6 worm cellular contexts compared by ENCODE assay signal in the genomic region with DNA sequence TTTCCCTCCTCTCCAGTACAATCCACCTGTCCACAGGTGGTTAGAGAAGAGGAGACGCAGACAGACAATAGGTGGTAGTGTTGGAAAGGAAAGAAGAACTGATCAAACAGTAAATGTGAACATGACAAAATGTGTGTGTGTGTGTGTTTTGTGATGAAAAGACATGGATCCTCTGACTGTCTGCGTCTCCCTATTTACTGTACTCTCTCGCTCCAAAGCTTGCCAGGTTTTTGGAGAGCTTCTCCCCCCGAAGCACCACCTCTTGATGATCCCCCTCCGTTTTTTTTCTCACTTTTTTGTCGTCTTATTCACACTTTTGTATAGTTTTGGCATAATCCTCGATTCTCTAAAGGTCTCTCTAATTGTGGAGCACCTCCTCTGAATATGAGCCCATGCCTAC.
TF ChIP-seq lines count a peak whose summit lies in the region.

No protein-coding gene starts in this region.

TF ChIP-seq in whole organism, L1 larva, 84 proteins besides CTCF, POLR2A, EP300 and RAD21:
- no peak for TF ChIP-seq efl-1 (optimal IDR thresholded peaks at IDR 0.05; lab: Kevin White, UChicago)
- no peak for TF ChIP-seq efl-1 (GFP tag; optimal IDR thresholded peaks at IDR 0.05 in 1 of 2; lab: Kevin White, UChicago)
- TF ChIP-seq mef-2 (tag; optimal IDR thresholded peaks at IDR 0.05; lab: Kevin White, UChicago) = no peak
- TF ChIP-seq lsy-2 (tag; optimal IDR thresholded peaks at IDR 0.05; lab: Kevin White, UChicago) = no peak
- TF ChIP-seq tbx-2 (tag; optimal IDR thresholded peaks at IDR 0.05; lab: Kevin White, UChicago) = peak; percentile 0
- no peak for TF ChIP-seq pqm-1 (tag; optimal IDR thresholded peaks at IDR 0.05; lab: Kevin White, UChicago)
- TF ChIP-seq ceh-63 (GFP tag; optimal IDR thresholded peaks at IDR 0.05; lab: Kevin White, UChicago) = no peak
- TF ChIP-seq blmp-1 (tag; optimal IDR thresholded peaks at IDR 0.05; lab: Kevin White, UChicago) = peak; percentile 13
- peak; percentile 20 for TF ChIP-seq lin-14 (GFP tag; optimal IDR thresholded peaks at IDR 0.05; lab: Kevin White, UChicago)
- TF ChIP-seq nhr-77 (tag; optimal IDR thresholded peaks at IDR 0.05; lab: Kevin White, UChicago) = no peak
- peak; percentile 10 for TF ChIP-seq snu-23 (GFP tag; optimal IDR thresholded peaks at IDR 0.05; lab: Kevin White, UChicago)

TF ChIP-seq in whole organism, L2 larva, 48 proteins besides CTCF, POLR2A, EP300 and RAD21:
- TF ChIP-seq F13H6.1 (tag; optimal IDR thresholded peaks at IDR 0.05; lab: Kevin White, UChicago) (peak; percentile 50), aly-2 (tag; optimal IDR thresholded peaks at IDR 0.05; lab: Kevin White, UChicago) (no peak), zag-1 (tag; optimal IDR thresholded peaks at IDR 0.05; lab: Kevin White, UChicago) (no peak), nhr-237 (tag; optimal IDR thresholded peaks at IDR 0.05; lab: Kevin White, UChicago) (no peak), sma-9 (GFP tag; optimal IDR thresholded peaks at IDR 0.05; lab: Kevin White, UChicago) (peak; percentile 15), sma-9 (tag; optimal IDR thresholded peaks at IDR 0.05; lab: Kevin White, UChicago) (no peak)

TF ChIP-seq in whole organism, L3 larva, 47 proteins besides CTCF, POLR2A, EP300 and RAD21:
- TF ChIP-seq unc-62 (GFP tag; optimal IDR thresholded peaks at IDR 0.05; lab: Kevin White, UChicago) (no peak), pha-4 (tag; optimal IDR thresholded peaks at IDR 0.05; lab: Kevin White, UChicago) (peak; percentile 41)

TF ChIP-seq in whole organism, L4 larva, 104 proteins besides CTCF, POLR2A, EP300 and RAD21:
- TF ChIP-seq nhr-28 (tag; optimal IDR thresholded peaks at IDR 0.05; lab: Kevin White, UChicago) = peak; percentile 8
- TF ChIP-seq spr-1 (tag; optimal IDR thresholded peaks at IDR 0.05; lab: Kevin White, UChicago) = no peak
- no peak for TF ChIP-seq pha-4 (GFP tag; IDR thresholded peaks at IDR 0.05; lab: Robert Waterston, UW)
- TF ChIP-seq pha-4 (tag; optimal IDR thresholded peaks at IDR 0.05; lab: Kevin White, UChicago) = peak; percentile 33
- TF ChIP-seq hif-1 (tag; optimal IDR thresholded peaks at IDR 0.05; lab: Kevin White, UChicago) = no peak
- TF ChIP-seq hmg-1.1 (GFP tag; IDR thresholded peaks at IDR 0.05; lab: Robert Waterston, UW) = 0 out of 2 replicates have a peak, but pooled peaks have one; percentile 17
- no peak for TF ChIP-seq lin-38 (GFP tag; IDR thresholded peaks at IDR 0.05; lab: Robert Waterston, UW)
- peak; percentile 33 for TF ChIP-seq hlh-11 (tag; optimal IDR thresholded peaks at IDR 0.05; lab: Kevin White, UChicago)
- TF ChIP-seq nhr-42 (GFP tag; IDR thresholded peaks at IDR 0.05; lab: Robert Waterston, UW) = no peak

TF ChIP-seq in whole organism, mixed stage, embryonic, 35 proteins besides CTCF, POLR2A, EP300 and RAD21:
- TF ChIP-seq lin-32 (GFP tag; optimal IDR thresholded peaks at IDR 0.05; lab: Kevin White, UChicago) = peak; percentile 70
- TF ChIP-seq pha-4 (tag; optimal IDR thresholded peaks at IDR 0.05; lab: Kevin White, UChicago) = no peak

TF ChIP-seq in whole organism, young adult, 124 proteins besides CTCF, POLR2A, EP300 and RAD21:
- TF ChIP-seq ztf-18 (tag; optimal IDR thresholded peaks at IDR 0.05; lab: Kevin White, UChicago) (no peak), hmg-1.2 (GFP tag; IDR thresholded peaks at IDR 0.05; lab: Robert Waterston, UW) (peak; percentile 87), aptf-3 (GFP tag; IDR thresholded peaks at IDR 0.05; lab: Robert Waterston, UW) (no peak), dpl-1 (GFP tag; optimal IDR thresholded peaks at IDR 0.05; lab: Kevin White, UChicago) (no peak), Y95B8A.8 (GFP tag; IDR thresholded peaks at IDR 0.05; lab: Robert Waterston, UW) (no peak), C06A6.2 (GFP tag; conservative IDR thresholded peaks at IDR 0.05; lab: Robert Waterston, UW) (no peak), athp-1 (tag; optimal IDR thresholded peaks at IDR 0.05; lab: Kevin White, UChicago) (no peak)
